ENCODE assay signal across 3 fruit fly cellular contexts in genomic region chr3R:13077262-13077661, dm6.
TF ChIP-seq lines count a peak whose summit lies in the region.

No protein-coding gene starts in this region.

- peak; percentile 84 to 94 for TF ChIP-seq CTCF in S2 (optimal IDR thresholded peaks at IDR 0.05; lab: Kevin White, UChicago)
- peak; percentile 89 for TF ChIP-seq CTCF in whole organism, embryonic (GFP tag; optimal IDR thresholded peaks at IDR 0.05; lab: Kevin White, UChicago)

TF ChIP-seq in whole organism, embryonic, 481 proteins besides CTCF, POLR2A, EP300 and RAD21:
- TF ChIP-seq Dad (GFP tag; optimal IDR thresholded peaks at IDR 0.05; lab: Kevin White, UChicago), result no peak
- no peak for TF ChIP-seq CG10267 (tag; optimal IDR thresholded peaks at IDR 0.05; lab: Kevin White, UChicago)
- TF ChIP-seq CG8388 (GFP tag; optimal IDR thresholded peaks at IDR 0.05; lab: Kevin White, UChicago), result no peak
- TF ChIP-seq CG10979 (tag; optimal IDR thresholded peaks at IDR 0.05; lab: Kevin White, UChicago), result peak; percentile 95
- TF ChIP-seq Neu2 (GFP tag; optimal IDR thresholded peaks at IDR 0.05; lab: Kevin White, UChicago; ENCODE audit: borderline replicate concordance), result no peak
- TF ChIP-seq Ets65A (GFP tag; lab: Kevin White, UChicago), result peak; percentile 73

TF ChIP-seq in whole organism, wandering third instar larva, 38 proteins besides CTCF, POLR2A, EP300 and RAD21:
- TF ChIP-seq CG9705 (GFP tag; optimal IDR thresholded peaks at IDR 0.05; lab: Kevin White, UChicago) (no peak), Hnf4 (GFP tag; optimal IDR thresholded peaks at IDR 0.05; lab: Kevin White, UChicago) (no peak), Dfd (GFP tag; optimal IDR thresholded peaks at IDR 0.05; lab: Kevin White, UChicago) (peak; percentile 31), CG32264 (GFP tag; optimal IDR thresholded peaks at IDR 0.05; lab: Kevin White, UChicago) (no peak), Dif (GFP tag; optimal IDR thresholded peaks at IDR 0.05; lab: Kevin White, UChicago; ENCODE audit: partially characterized antibody) (no peak)
TF ChIP-seq in whole organism, wandering third instar larva: peak in this region for 1.
